Fruit fly (Drosophila melanogaster): Measurements from ENCODE around the gene CG32718.
A peak's percentile ranks its signal among the peaks of the same experiment; 100 is the strongest.

The CG32718 gene

dm6 chrX:7734131-7734930 is 43.7 kb upstream of the CG32718 start, which contains the start of the genes Pdp and Rab39 (continued):
- TF ChIP-seq Antp (GFP tag; optimal IDR thresholded peaks at IDR 0.05) (peak; percentile 42), kni (GFP tag; optimal IDR thresholded peaks at IDR 0.05) (no peak), CkIIα-i1 (GFP tag; IDR thresholded peaks at IDR 0.05) (peak; percentile 30; the same call in 1 of the 2 replicates), Dll (GFP tag; IDR thresholded peaks at IDR 0.05; ENCODE audit: partially characterized antibody) (peak; percentile 98), trem (tag; optimal IDR thresholded peaks at IDR 0.05) (peak; percentile 71), Atf3 (GFP tag; optimal IDR thresholded peaks at IDR 0.05) (peak; percentile 51), nau (GFP tag; optimal IDR thresholded peaks at IDR 0.05) (no peak), Nf-YA (GFP tag; IDR thresholded peaks at IDR 0.05) (0 out of 2 replicates have a peak, but pooled peaks have one; percentile 41), org-1 (GFP tag; optimal IDR thresholded peaks at IDR 0.05) (peak; percentile 31), ham (GFP tag; IDR thresholded peaks at IDR 0.05) (no peak), CG7745 (tag; optimal IDR thresholded peaks at IDR 0.05) (no peak), rib (GFP tag; IDR thresholded peaks at IDR 0.05) (no peak), lbe (GFP tag; optimal IDR thresholded peaks at IDR 0.05) (peak; percentile 8), CG11695 (GFP tag; IDR thresholded peaks at IDR 0.05) (peak; percentile 59; the same call in 1 of the 3 replicates), CG3995 (GFP tag; optimal IDR thresholded peaks at IDR 0.05) (peak; percentile 55), CG6654 (GFP tag; optimal IDR thresholded peaks at IDR 0.05) (no peak), fd96Cb (tag; optimal IDR thresholded peaks at IDR 0.05) (peak; percentile 66), dpn (GFP tag; optimal IDR thresholded peaks at IDR 0.05) (peak; percentile 30 to 79), salm (tag; optimal IDR thresholded peaks at IDR 0.05) (peak; percentile 17), az2 (GFP tag; optimal IDR thresholded peaks at IDR 0.05) (peak; percentile 72), prd (optimal IDR thresholded peaks at IDR 0.05) (no peak), prd (GFP tag; IDR thresholded peaks at IDR 0.05) (peak; percentile 88), yki (optimal IDR thresholded peaks at IDR 0.05) (no peak), sc (optimal IDR thresholded peaks at IDR 0.05) (no peak), sc (GFP tag; optimal IDR thresholded peaks at IDR 0.05) (peak; percentile 23), sna (GFP tag; IDR thresholded peaks at IDR 0.05; ENCODE audit: partially characterized antibody) (peak; percentile 94), CG12299 (tag; optimal IDR thresholded peaks at IDR 0.05) (peak; percentile 51), CG11247 (GFP tag; IDR thresholded peaks at IDR 0.05) (peak; percentile 76), seq (GFP tag; IDR thresholded peaks at IDR 0.05) (peak; percentile 55), CG34224 (GFP tag; IDR thresholded peaks at IDR 0.05; ENCODE audit: partially characterized antibody) (peak; percentile 92), CG13624 (GFP tag; optimal IDR thresholded peaks at IDR 0.05) (peak; percentile 41), caup (GFP tag; optimal IDR thresholded peaks at IDR 0.05; ENCODE audit: severe bottlenecking) (peak; percentile 68), zfh2 (GFP tag; optimal IDR thresholded peaks at IDR 0.05) (peak; percentile 78), CG8478 (optimal IDR thresholded peaks at IDR 0.05) (no peak), Xrp1 (GFP tag; IDR thresholded peaks at IDR 0.05) (peak; percentile 83), CG17568 (GFP tag; optimal IDR thresholded peaks at IDR 0.05) (no peak), fd3F (GFP tag; optimal IDR thresholded peaks at IDR 0.05) (peak; percentile 70), CG4707 (GFP tag; optimal IDR thresholded peaks at IDR 0.05) (no peak), jigr1 (GFP tag; IDR thresholded peaks at IDR 0.05) (0 out of 3 replicates have a peak, but pooled peaks have one; percentile 28), HmgZ (tag; optimal IDR thresholded peaks at IDR 0.05) (peak; percentile 74), CG9817 (tag; optimal IDR thresholded peaks at IDR 0.05) (peak; percentile 86), Mes4 (GFP tag; optimal IDR thresholded peaks at IDR 0.05) (peak; percentile 15), Oli (tag; optimal IDR thresholded peaks at IDR 0.05) (peak; percentile 63), lilli (GFP tag; optimal IDR thresholded peaks at IDR 0.05) (peak; percentile 89), Hey (tag; optimal IDR thresholded peaks at IDR 0.05) (no peak), NK7.1 (GFP tag; optimal IDR thresholded peaks at IDR 0.05) (peak; percentile 11), CG32767 (GFP tag; IDR thresholded peaks at IDR 0.05) (peak; percentile 72), CG4820 (GFP tag; optimal IDR thresholded peaks at IDR 0.05) (peak; percentile 70), PHDP (tag; optimal IDR thresholded peaks at IDR 0.05) (peak; percentile 72), crc (GFP tag; optimal IDR thresholded peaks at IDR 0.05) (no peak)

Measured in whole organism, embryonic.